Fruit fly (Drosophila melanogaster): ENCODE measurements around the gene Smvt.

DNA sequence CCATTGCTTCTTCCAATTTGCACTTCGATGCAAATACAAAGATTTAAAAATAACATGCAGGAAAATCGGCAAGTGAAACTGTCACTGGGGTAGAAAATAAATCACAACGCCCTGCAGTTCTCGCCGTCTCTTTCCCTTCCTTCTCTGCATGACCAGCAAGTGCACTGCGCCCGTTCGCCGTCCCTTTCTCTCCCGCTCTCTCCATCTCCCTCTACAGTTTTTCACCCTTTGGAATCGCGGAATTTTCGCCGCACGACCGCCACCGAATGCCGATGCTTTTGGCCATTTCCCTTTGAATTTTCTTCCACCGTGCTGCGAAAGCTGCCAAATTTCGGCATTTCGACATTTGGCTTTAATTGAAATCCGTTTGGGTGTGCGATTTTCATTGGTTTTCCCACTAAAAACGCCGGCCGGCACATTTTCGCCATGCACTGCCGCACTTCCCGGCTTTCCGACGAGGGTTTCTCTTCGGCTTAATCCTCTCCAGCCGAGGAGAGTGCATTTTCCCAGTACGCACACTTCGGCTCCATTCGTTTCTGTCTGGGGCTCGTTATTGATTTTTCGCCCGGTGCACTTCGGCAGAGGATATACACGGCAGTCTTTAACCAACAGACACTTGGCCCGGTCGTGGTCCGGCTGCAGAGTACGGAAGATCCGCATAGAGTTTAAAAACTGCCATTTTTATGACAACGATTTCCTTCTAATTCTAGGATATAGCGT, 22.2 kb downstream of the Smvt start:
- TF ChIP-seq Sin3A (optimal IDR thresholded peaks at IDR 0.05) (no peak), Myc (optimal IDR thresholded peaks at IDR 0.05) (no peak), h (optimal IDR thresholded peaks at IDR 0.05) (no peak), insv (optimal IDR thresholded peaks at IDR 0.05) (no peak), psq (optimal IDR thresholded peaks at IDR 0.05) (no peak)
